Worm (Caenorhabditis elegans): ENCODE data around the gene sms-2.

DNA sequence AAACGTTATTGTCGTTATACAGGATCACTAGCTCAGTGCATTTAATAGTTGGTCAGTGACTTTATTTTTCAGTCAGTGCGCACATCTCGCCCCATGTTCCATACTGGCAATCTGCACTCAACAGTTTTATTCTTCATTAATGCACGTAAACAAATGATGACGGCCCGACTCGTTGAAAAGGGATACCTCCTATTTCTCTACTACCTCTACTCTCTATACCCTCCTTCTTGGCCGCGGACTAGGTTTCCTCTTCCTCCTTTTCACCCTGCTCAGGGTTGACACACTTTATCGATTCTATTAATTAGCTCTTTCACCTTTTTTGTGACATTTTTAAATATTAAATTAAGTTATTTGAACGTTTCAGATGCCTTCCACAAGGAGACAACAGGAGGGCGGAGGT is 33.2 kb downstream of the sms-2 start, which contains the start of gene sel-12:
- TF ChIP-seq flt-1 (GFP tag; IDR thresholded peaks at IDR 0.05) (no peak), ama-1 (optimal IDR thresholded peaks at IDR 0.05) (no peak)

Data from whole organism, early embryonic.